Worm (Caenorhabditis elegans) whole organism, L1 larva: ENCODE results near the gene C03H5.6.

Experiments used
- ceh-88 ChIP-seq: fragments of 200-800 bp; sonication (Bioruptor generic); IDR thresholded peaks from 2 replicates; pipeline ENCODE4 v1.3.6; 2022; ENCODE audit warnings: missing genetic modification characterization, missing compliant biosample characterization
- egl-13 ChIP-seq: sonication (generic microtip); optimal IDR thresholded peaks from 2 replicates; lab custom pipeline; 2016; ENCODE audit warnings: missing genotype, missing genetic modification reagents, missing genetic modification characterization, missing compliant biosample characterization
- mep-1 ChIP-seq: fragments of 150-350 bp; optimal IDR thresholded peaks from 2 replicates; lab custom pipeline; 2014; ENCODE audit warnings: missing biosample characterization, missing genetic modification characterization
- rnt-1 ChIP-seq: sonication (generic microtip); optimal IDR thresholded peaks from 2 replicates; lab custom pipeline; 2016; ENCODE audit warnings: mild to moderate bottlenecking, missing genetic modification characterization, moderate library complexity, missing compliant biosample characterization

DNA sequence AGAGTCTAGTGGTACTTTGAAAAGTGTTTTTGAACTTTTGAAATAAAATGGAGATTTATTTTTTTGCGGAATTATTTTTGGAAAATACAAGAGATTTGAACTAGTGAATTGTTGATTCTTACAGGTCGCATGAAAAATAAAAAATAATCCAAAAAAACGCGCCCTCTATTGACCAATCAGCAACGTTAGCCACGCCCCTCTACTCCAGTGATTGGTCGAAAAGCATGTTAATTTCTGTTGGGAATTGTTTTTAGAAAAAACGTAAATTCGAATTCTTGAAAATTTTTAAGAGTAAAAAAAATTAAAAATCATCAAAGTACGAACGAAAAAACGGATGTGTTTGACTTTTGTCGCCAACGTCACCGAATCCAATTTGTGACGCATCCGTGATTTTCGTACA, 28.8 kb downstream of the C03H5.6 start:
- no peak for TF ChIP-seq mep-1 (tag; lab: Kevin White, UChicago)
- TF ChIP-seq rnt-1: no peak
- no peak for TF ChIP-seq egl-13 (tag; lab: Kevin White, UChicago)
- TF ChIP-seq ceh-88 (GFP tag; lab: Robert Waterston, UW): no peak
